Fruit fly (Drosophila melanogaster): ENCODE results near the gene CG3823.

The CG3823 gene

DNA sequence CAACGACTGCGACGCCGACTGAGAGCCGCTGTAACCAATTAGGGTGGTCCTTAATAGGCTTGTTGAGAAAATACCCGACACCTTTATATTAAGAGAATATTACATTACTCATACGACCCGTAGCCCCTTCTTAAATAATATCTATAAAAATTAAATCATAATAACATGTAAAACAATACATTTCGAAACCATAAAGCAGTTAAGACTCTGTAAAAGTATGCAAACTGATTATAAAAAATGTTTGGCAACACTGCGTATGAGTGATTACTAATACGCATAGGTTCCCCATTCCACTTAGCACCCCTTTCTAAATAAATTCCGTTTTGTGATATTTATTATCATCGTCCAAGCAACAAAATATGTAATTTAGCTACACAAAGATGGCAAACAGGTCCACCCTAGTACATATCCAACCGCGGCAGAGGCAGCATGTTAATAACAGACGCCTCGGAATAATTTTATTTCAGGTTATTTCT lies 36.9 kb downstream of the CG3823 start (continued):
- TF ChIP-seq CkIIα-i1 (GFP tag; IDR thresholded peaks at IDR 0.05) = no peak
- TF ChIP-seq CG3847 (GFP tag; IDR thresholded peaks at IDR 0.05) = no peak; the same call in 1 of the 2 replicates
- no peak for TF ChIP-seq BEAF-32 (GFP tag; optimal IDR thresholded peaks at IDR 0.05)
- TF ChIP-seq GATAe (GFP tag; conservative IDR thresholded peaks at IDR 0.05) = no peak
- TF ChIP-seq bbx (GFP tag; IDR thresholded peaks at IDR 0.05; ENCODE audit: partially characterized antibody) = no peak
- TF ChIP-seq CG4328 (GFP tag; optimal IDR thresholded peaks at IDR 0.05) = peak; percentile 82
- peak; percentile 74 for TF ChIP-seq ind (GFP tag; optimal IDR thresholded peaks at IDR 0.05)
- TF ChIP-seq gsb (GFP tag; IDR thresholded peaks at IDR 0.05) = 0 out of 2 replicates have a peak, but pooled peaks have one; percentile 18
- 0 out of 2 replicates have a peak, but pooled peaks have one; percentile 40 for TF ChIP-seq CG32772 (GFP tag; IDR thresholded peaks at IDR 0.05)
- no peak for TF ChIP-seq Optix (GFP tag; IDR thresholded peaks at IDR 0.05)
- no peak for TF ChIP-seq E2f2 (GFP tag; IDR thresholded peaks at IDR 0.05)
- TF ChIP-seq Taf1 (GFP tag; IDR thresholded peaks at IDR 0.05) = 0 out of 2 replicates have a peak, but pooled peaks have one; percentile 17
- TF ChIP-seq Gug (GFP tag; IDR thresholded peaks at IDR 0.05) = peak; percentile 35; the same call in 1 of the 4 replicates
- no peak for TF ChIP-seq tna (GFP tag; IDR thresholded peaks at IDR 0.05; ENCODE audit: partially characterized antibody)
- TF ChIP-seq slp2 (GFP tag; optimal IDR thresholded peaks at IDR 0.05) = peak; percentile 1
- TF ChIP-seq NK7.1 (GFP tag; optimal IDR thresholded peaks at IDR 0.05) = no peak
- TF ChIP-seq Aef1 (GFP tag; IDR thresholded peaks at IDR 0.05) = peak; percentile 40; the same call in 1 of the 3 replicates
- TF ChIP-seq sqz (GFP tag; optimal IDR thresholded peaks at IDR 0.05) = peak; percentile 17
- TF ChIP-seq lov (optimal IDR thresholded peaks at IDR 0.05) = no peak
- no peak for TF ChIP-seq lov (GFP tag; IDR thresholded peaks at IDR 0.05)
- peak in 1 of 2 experiments; percentile 0 for TF ChIP-seq Trl (optimal IDR thresholded peaks at IDR 0.05)
- no peak for TF ChIP-seq Trl (GFP tag; optimal IDR thresholded peaks at IDR 0.05)
- TF ChIP-seq Hr3 (GFP tag; optimal IDR thresholded peaks at IDR 0.05) = peak; percentile 34
- TF ChIP-seq CG32532 (GFP tag; IDR thresholded peaks at IDR 0.05) = peak; percentile 75; the same call in 1 of the 2 replicates
- TF ChIP-seq CG15696 (tag; optimal IDR thresholded peaks at IDR 0.05) = no peak
- peak; percentile 93 for TF ChIP-seq CG2678 (tag; optimal IDR thresholded peaks at IDR 0.05)
- TF ChIP-seq CG2889 (GFP tag; IDR thresholded peaks at IDR 0.05) = no peak
- no peak for TF ChIP-seq Hey (tag; optimal IDR thresholded peaks at IDR 0.05)
- TF ChIP-seq Stat92E (GFP tag; optimal IDR thresholded peaks at IDR 0.05) = no peak
- peak; percentile 73 for TF ChIP-seq Nf-YC (tag; optimal IDR thresholded peaks at IDR 0.05)
- TF ChIP-seq Dref (GFP tag; IDR thresholded peaks at IDR 0.05) = no peak
- peak; percentile 68 for TF ChIP-seq tap (tag; optimal IDR thresholded peaks at IDR 0.05)
- TF ChIP-seq Mad (GFP tag; optimal IDR thresholded peaks at IDR 0.05) = no peak
- TF ChIP-seq HmgD (GFP tag; optimal IDR thresholded peaks at IDR 0.05) = no peak
- TF ChIP-seq Bdp1 (GFP tag; optimal IDR thresholded peaks at IDR 0.05) = peak; percentile 8
- peak; percentile 55 for TF ChIP-seq trem (tag; optimal IDR thresholded peaks at IDR 0.05)
- TF ChIP-seq Blimp-1 (GFP tag; optimal IDR thresholded peaks at IDR 0.05) = no peak
- peak; percentile 88 for TF ChIP-seq dmrt99B (tag; optimal IDR thresholded peaks at IDR 0.05)
- peak; percentile 62 to 86 for TF ChIP-seq bsh (GFP tag; optimal IDR thresholded peaks at IDR 0.05)
- TF ChIP-seq schlank (tag; optimal IDR thresholded peaks at IDR 0.05) = peak; percentile 64
- no peak for TF ChIP-seq CG9797 (GFP tag; optimal IDR thresholded peaks at IDR 0.05)
- peak; percentile 23 for TF ChIP-seq Dad (GFP tag; optimal IDR thresholded peaks at IDR 0.05)
- peak; percentile 82 for TF ChIP-seq Atf6 (GFP tag; IDR thresholded peaks at IDR 0.05)
- TF ChIP-seq CG15011 (GFP tag; optimal IDR thresholded peaks at IDR 0.05) = peak; percentile 77
- TF ChIP-seq gce (GFP tag; IDR thresholded peaks at IDR 0.05) = no peak
- no peak for TF ChIP-seq CG5953 (GFP tag; IDR thresholded peaks at IDR 0.05)
- TF ChIP-seq sens (GFP tag) = peak; percentile 87
- no peak for TF ChIP-seq slou (GFP tag; optimal IDR thresholded peaks at IDR 0.05)
- no peak for TF ChIP-seq Scr (GFP tag; IDR thresholded peaks at IDR 0.05; ENCODE audit: partially characterized antibody)
- TF ChIP-seq CG8944 (GFP tag; optimal IDR thresholded peaks at IDR 0.05) = no peak
- TF ChIP-seq mirr (GFP tag; optimal IDR thresholded peaks at IDR 0.05) = peak; percentile 42

All from whole organism, embryonic.